Worm (Caenorhabditis elegans) whole organism, L4 larva: Measurements from ENCODE around the gene C23H5.8.

Experiments used
- aly-2 ChIP-seq: sonication (generic microtip); optimal IDR thresholded peaks from 2 replicates; lab custom pipeline; 2018; ENCODE audit warnings: missing biosample characterization, missing genetic modification characterization
- ceh-62 ChIP-seq: sonication (generic microtip); optimal IDR thresholded peaks from 2 replicates; lab custom pipeline; 2017; ENCODE audit warnings: missing biosample characterization, missing genetic modification characterization
- daf-12 ChIP-seq: fragments of 150-350 bp; optimal IDR thresholded peaks from 2 replicates; lab custom pipeline; 2014; ENCODE audit warnings: missing biosample characterization, missing genetic modification reagents, missing genetic modification characterization
- gei-8 ChIP-seq: fragments of 200-800 bp; sonication (Bioruptor generic); optimal IDR thresholded peaks from 2 replicates; lab custom pipeline; 2018; ENCODE audit warnings: mild to moderate bottlenecking, missing genetic modification characterization, missing compliant biosample characterization
- nhr-10 ChIP-seq: fragments of 150-350 bp; optimal IDR thresholded peaks from 2 replicates; lab custom pipeline; 2014; ENCODE audit warnings: missing biosample characterization, missing genetic modification characterization
- nhr-28 ChIP-seq: fragments of 150-350 bp; optimal IDR thresholded peaks from 2 replicates; lab custom pipeline; 2014; ENCODE audit warnings: missing biosample characterization, missing genetic modification characterization
- set-16 ChIP-seq: fragments of 200-800 bp; sonication (Bioruptor generic); IDR thresholded peaks from 2 replicates; pipeline ENCODE4 v1.3.6; 2022; ENCODE audit warnings: missing genetic modification reagents, missing genetic modification characterization, missing compliant biosample characterization
- skn-1 ChIP-seq: fragments of 150-350 bp; optimal IDR thresholded peaks from 2 replicates; lab custom pipeline; 2014; ENCODE audit warnings: missing biosample characterization, missing genetic modification characterization
- unc-130 ChIP-seq: sonication (generic microtip); optimal IDR thresholded peaks from 2 replicates; lab custom pipeline; 2016; ENCODE audit warnings: missing genetic modification reagents, missing genetic modification characterization, missing compliant biosample characterization
- unc-39 ChIP-seq: sonication (generic microtip); optimal IDR thresholded peaks from 2 replicates; lab custom pipeline; 2017; ENCODE audit warnings: missing biosample characterization, missing genetic modification characterization
- zfp-2 ChIP-seq: sonication (generic microtip); optimal IDR thresholded peaks from 2 replicates; lab custom pipeline; 2016; ENCODE audit warnings: mild to moderate bottlenecking, missing genetic modification characterization, missing compliant biosample characterization

- TF ChIP-seq daf-12 (tag; lab: Kevin White, UChicago) (no peak), unc-130 (no peak), nhr-10 (tag; lab: Kevin White, UChicago) (no peak), set-16 (GFP tag; lab: Robert Waterston, UW) (no peak), gei-8 (GFP tag; lab: Kevin White, UChicago) (no peak), nhr-28 (tag; lab: Kevin White, UChicago) (no peak), ceh-62 (tag; lab: Kevin White, UChicago) (no peak), unc-39 (tag; lab: Kevin White, UChicago) (no peak), aly-2 (tag; lab: Kevin White, UChicago) (no peak), zfp-2 (tag; lab: Kevin White, UChicago) (no peak), skn-1 (no peak)
Observed at ce11 chrIV:2099771-2100170, 13.4 kb downstream of the C23H5.8 start, which contains the start of gene C23H5.11.
